Worm (Caenorhabditis elegans) whole organism, young adult: ENCODE results near the gene trcs-2.

Experiments used
- B0019.2 ChIP-seq: fragments of 200-800 bp; sonication (Bioruptor generic); conservative IDR thresholded peaks from 2 replicates; pipeline ENCODE4 v1.3.6; 2022; ENCODE audit warnings: missing genetic modification reagents, missing genetic modification characterization, missing compliant biosample characterization
- B0035.1 ChIP-seq: sonication (generic microtip); optimal IDR thresholded peaks from 2 replicates; lab custom pipeline; 2016; ENCODE audit warnings: missing genetic modification characterization, mild to moderate bottlenecking, missing compliant biosample characterization, missing genotype, missing genetic modification reagents
- B0261.1 ChIP-seq: sonication (generic microtip); optimal IDR thresholded peaks from 2 replicates; lab custom pipeline; 2016; ENCODE audit warnings: mild to moderate bottlenecking, missing genetic modification characterization, moderate library complexity, missing compliant biosample characterization
- B0336.3 ChIP-seq: fragments of 200-800 bp; sonication (Bioruptor generic); IDR thresholded peaks from 2 replicates; pipeline ENCODE4 v1.3.6; 2022; ENCODE audit warnings: missing genetic modification characterization, missing compliant biosample characterization
- C06A6.2 ChIP-seq: fragments of 200-800 bp; sonication (Bioruptor generic); conservative IDR thresholded peaks from 2 replicates; pipeline ENCODE4 v1.3.6; 2022; ENCODE audit warnings: missing genetic modification characterization, missing compliant biosample characterization
- F37B4.10 ChIP-seq: fragments of 200-800 bp; sonication (Bioruptor generic); IDR thresholded peaks from 2 replicates; pipeline ENCODE4 v1.3.6; 2022; ENCODE audit warnings: missing genetic modification characterization, missing compliant biosample characterization
- F55B11.4 ChIP-seq: sonication (generic microtip); optimal IDR thresholded peaks from 2 replicates; lab custom pipeline; 2016; ENCODE audit warnings: missing compliant biosample characterization, missing genetic modification characterization, borderline replicate concordance; ENCODE audit not compliant: insufficient read depth
- K12H6.12 ChIP-seq: fragments of 200-800 bp; sonication (Bioruptor generic); optimal IDR thresholded peaks from 2 replicates; lab custom pipeline; 2018; ENCODE audit warnings: mild to moderate bottlenecking, missing genetic modification characterization, missing compliant biosample characterization
- Y67H2A.10 ChIP-seq: fragments of 200-800 bp; sonication (Bioruptor generic); conservative IDR thresholded peaks from 2 replicates; pipeline ENCODE4 v1.3.6; 2022; ENCODE audit warnings: missing genetic modification reagents, missing genetic modification characterization, missing compliant biosample characterization
- Y79H2A.3 ChIP-seq: fragments of 200-800 bp; sonication (Bioruptor generic); conservative IDR thresholded peaks from 2 replicates; pipeline ENCODE4 v1.3.6; 2022; ENCODE audit warnings: missing genetic modification reagents, missing genetic modification characterization, missing compliant biosample characterization
- Y95B8A.8 ChIP-seq: fragments of 200-800 bp; sonication (Bioruptor generic); IDR thresholded peaks from 2 replicates; pipeline ENCODE4 v1.3.6; 2022; ENCODE audit warnings: missing genetic modification reagents, missing genetic modification characterization, missing compliant biosample characterization
- ZK185.1 ChIP-seq: sonication (generic microtip); optimal IDR thresholded peaks from 2 replicates; lab custom pipeline; 2016; ENCODE audit warnings: mild to moderate bottlenecking, missing genetic modification characterization, missing compliant biosample characterization; ENCODE audit not compliant: poor library complexity, severe bottlenecking
- akir-1 ChIP-seq: fragments of 200-800 bp; sonication (Bioruptor generic); optimal IDR thresholded peaks from 2 replicates; lab custom pipeline; 2018; ENCODE audit warnings: mild to moderate bottlenecking, missing genetic modification characterization, moderate library complexity, missing compliant biosample characterization
- ama-1 ChIP-seq, 3 experiments: fragments of 150-350 bp in 1 of 3; sonication (generic microtip) in 2 of 3; optimal IDR thresholded peaks; 2 replicates each; lab custom pipeline; 2014 to 2018; ENCODE audit warnings: missing biosample characterization in 2 of 3, missing genetic modification characterization in 2 of 3, missing genetic modification reagents in 2 of 3
- aptf-3 ChIP-seq: fragments of 200-800 bp; sonication (Bioruptor generic); IDR thresholded peaks from 2 replicates; pipeline ENCODE4 v1.3.6; 2022; ENCODE audit warnings: missing genetic modification characterization, missing compliant biosample characterization
- attf-5 ChIP-seq: fragments of 200-800 bp; sonication (Bioruptor generic); optimal IDR thresholded peaks from 2 replicates; lab custom pipeline; 2018; ENCODE audit warnings: mild to moderate bottlenecking, missing genetic modification characterization, missing compliant biosample characterization
- bed-2 ChIP-seq: fragments of 200-800 bp; sonication (Bioruptor generic); IDR thresholded peaks from 2 replicates; pipeline ENCODE4 v1.3.6; 2022; ENCODE audit warnings: missing genetic modification reagents, missing genetic modification characterization, missing compliant biosample characterization
- cebp-1 ChIP-seq, 2 experiments: fragments of 200-800 bp in 1 of 2; sonication (Bioruptor generic) in 1 of 2; sonication (generic microtip) in 1 of 2; IDR thresholded peaks in 1 of 2; optimal IDR thresholded peaks in 1 of 2; 2 replicates each; pipeline versions ENCODE4 v1.3.6 to Lab custom; 2017 to 2022; ENCODE audit warnings: missing compliant biosample characterization in 2 of 2, missing genetic modification characterization in 2 of 2, mild to moderate bottlenecking in 1 of 2, missing genetic modification reagents in 1 of 2, moderate library complexity in 1 of 2
- ceh-79 ChIP-seq: sonication (generic microtip); optimal IDR thresholded peaks from 2 replicates; lab custom pipeline; 2017; ENCODE audit warnings: mild to moderate bottlenecking, missing genetic modification characterization, missing compliant biosample characterization
- chd-7 ChIP-seq: sonication (generic microtip); optimal IDR thresholded peaks from 2 replicates; lab custom pipeline; 2016; ENCODE audit warnings: mild to moderate bottlenecking, missing genetic modification characterization, moderate library complexity, missing compliant biosample characterization
- dox-1 ChIP-seq: fragments of 200-800 bp; sonication (Bioruptor generic); IDR thresholded peaks from 2 replicates; pipeline ENCODE4 v1.3.6; 2022; ENCODE audit warnings: missing genetic modification reagents, missing genetic modification characterization, missing compliant biosample characterization
- dpff-1 ChIP-seq: sonication (generic microtip); optimal IDR thresholded peaks from 2 replicates; lab custom pipeline; 2017; ENCODE audit warnings: mild to moderate bottlenecking, missing genetic modification characterization, missing compliant biosample characterization
- egl-18 ChIP-seq: fragments of 200-800 bp; sonication (Bioruptor generic); IDR thresholded peaks from 2 replicates; pipeline ENCODE4 v1.3.6; 2022; ENCODE audit warnings: missing genetic modification reagents, missing genetic modification characterization, missing compliant biosample characterization
- gei-17 ChIP-seq: fragments of 200-800 bp; sonication (Bioruptor generic); optimal IDR thresholded peaks from 2 replicates; lab custom pipeline; 2018; ENCODE audit warnings: mild to moderate bottlenecking, missing genetic modification characterization, missing compliant biosample characterization
- lag-1 ChIP-seq: fragments of 200-800 bp; sonication (Bioruptor generic); IDR thresholded peaks from 2 replicates; pipeline ENCODE4 v1.3.6; 2022; ENCODE audit warnings: missing genetic modification reagents, missing genetic modification characterization, missing compliant biosample characterization
- let-607 ChIP-seq, 2 experiments: fragments of 200-800 bp in 1 of 2; sonication (Bioruptor generic) in 1 of 2; sonication (generic microtip) in 1 of 2; optimal IDR thresholded peaks; 2 replicates each; lab custom pipeline; 2016 to 2018; ENCODE audit warnings: mild to moderate bottlenecking in 2 of 2, missing compliant biosample characterization in 2 of 2, missing genetic modification characterization in 2 of 2, moderate library complexity in 2 of 2, missing genotype in 1 of 2
- madf-6 ChIP-seq: fragments of 200-800 bp; sonication (Bioruptor generic); IDR thresholded peaks from 2 replicates; pipeline ENCODE4 v1.3.6; 2022; ENCODE audit warnings: missing genetic modification reagents, missing genetic modification characterization, missing compliant biosample characterization
- mcd-1 ChIP-seq: fragments of 200-800 bp; sonication (Bioruptor generic); IDR thresholded peaks from 2 replicates; pipeline ENCODE4 v1.3.6; 2022; ENCODE audit warnings: missing genetic modification reagents, missing genetic modification characterization, missing compliant biosample characterization
- mel-28 ChIP-seq: sonication (generic microtip); optimal IDR thresholded peaks from 2 replicates; lab custom pipeline; 2016; ENCODE audit warnings: borderline replicate concordance, mild to moderate bottlenecking, missing genetic modification characterization, missing compliant biosample characterization
- mes-4 ChIP-seq: sonication (generic microtip); optimal IDR thresholded peaks from 2 replicates; lab custom pipeline; 2016; ENCODE audit warnings: missing genotype, missing genetic modification characterization, missing compliant biosample characterization
- nfya-2 ChIP-seq: fragments of 200-800 bp; sonication (Bioruptor generic); IDR thresholded peaks from 2 replicates; pipeline ENCODE4 v1.3.6; 2022; ENCODE audit warnings: missing genetic modification reagents, missing genetic modification characterization, missing compliant biosample characterization
- nhr-179 ChIP-seq: sonication (generic microtip); optimal IDR thresholded peaks from 2 replicates; lab custom pipeline; 2016; ENCODE audit warnings: mild to moderate bottlenecking, missing genetic modification characterization, missing compliant biosample characterization
- nhr-27 ChIP-seq: fragments of 200-800 bp; sonication (Bioruptor generic); optimal IDR thresholded peaks from 2 replicates; lab custom pipeline; 2018; ENCODE audit warnings: mild to moderate bottlenecking, missing genetic modification characterization, moderate library complexity, missing compliant biosample characterization
- pha-4 ChIP-seq: fragments of 150-350 bp; sonication (generic microtip); optimal IDR thresholded peaks from 2 replicates; lab custom pipeline; 2014; ENCODE audit warnings: missing biosample characterization, missing genetic modification reagents, missing genetic modification characterization
- sea-2 ChIP-seq: fragments of 200-800 bp; sonication (Bioruptor generic); IDR thresholded peaks from 2 replicates; pipeline ENCODE4 v1.3.6; 2022; ENCODE audit warnings: missing genetic modification characterization, missing compliant biosample characterization
- snpc-4 ChIP-seq, 5 experiments: fragments of 150-350 bp in 1 of 5; sonication (generic microtip) in 4 of 5; optimal IDR thresholded peaks; 2 replicates each; lab custom pipeline; 2014 to 2018; ENCODE audit warnings: missing genetic modification characterization in 5 of 5, missing biosample characterization in 3 of 5, antibody characterized with exemption in 2 of 5, mild to moderate bottlenecking in 2 of 5, missing compliant biosample characterization in 2 of 5, missing genotype in 2 of 5, moderate library complexity in 2 of 5, missing genetic modification reagents in 1 of 5
- sptf-2 ChIP-seq: fragments of 200-800 bp; sonication (Bioruptor generic); optimal IDR thresholded peaks from 2 replicates; lab custom pipeline; 2018; ENCODE audit warnings: mild to moderate bottlenecking, missing genetic modification characterization, missing compliant biosample characterization
- tlf-1 ChIP-seq: fragments of 200-800 bp; sonication (Bioruptor generic); optimal IDR thresholded peaks from 2 replicates; lab custom pipeline; 2018; ENCODE audit warnings: mild to moderate bottlenecking, missing genetic modification characterization, missing compliant biosample characterization
- unc-130 ChIP-seq: sonication (generic microtip); optimal IDR thresholded peaks from 2 replicates; lab custom pipeline; 2016; ENCODE audit warnings: missing genetic modification reagents, missing genetic modification characterization, missing compliant biosample characterization
- zfh-2 ChIP-seq: fragments of 200-800 bp; sonication (Bioruptor generic); conservative IDR thresholded peaks from 2 replicates; pipeline ENCODE4 v1.3.6; 2022; ENCODE audit warnings: missing genetic modification reagents, missing genetic modification characterization, missing compliant biosample characterization
- zim-3 ChIP-seq: sonication (generic microtip); optimal IDR thresholded peaks from 2 replicates; lab custom pipeline; 2017; ENCODE audit warnings: mild to moderate bottlenecking, missing genetic modification characterization, moderate library complexity, missing compliant biosample characterization
- ztf-18 ChIP-seq: sonication (generic microtip); optimal IDR thresholded peaks from 2 replicates; lab custom pipeline; 2016; ENCODE audit warnings: missing genotype, mild to moderate bottlenecking, missing genetic modification characterization, missing compliant biosample characterization
- ztf-28 ChIP-seq: fragments of 200-800 bp; sonication (Bioruptor generic); IDR thresholded peaks from 2 replicates; pipeline ENCODE4 v1.3.6; 2022; ENCODE audit warnings: missing genetic modification reagents, missing genetic modification characterization, missing compliant biosample characterization
- ztf-3 ChIP-seq: fragments of 200-800 bp; sonication (Bioruptor generic); optimal IDR thresholded peaks from 2 replicates; lab custom pipeline; 2018; ENCODE audit warnings: mild to moderate bottlenecking, missing genetic modification characterization, missing compliant biosample characterization

The trcs-2 gene

ce11 chrII:8743379-8744173 lies 21.3 kb downstream of the trcs-2 start, which contains the start of gene mak-1 (continued):
- TF ChIP-seq sea-2 = no peak
- no peak for TF ChIP-seq dox-1 (GFP tag; lab: Robert Waterston, UW)
- no peak for TF ChIP-seq ztf-28
- TF ChIP-seq Y79H2A.3 (GFP tag; lab: Robert Waterston, UW) = no peak
- no peak for TF ChIP-seq ztf-3 (GFP tag; lab: Kevin White, UChicago)
- TF ChIP-seq C06A6.2 = peak; percentile 32; the same call in 1 of the 2 replicates
- no peak; the same call in 1 of the 2 replicates for TF ChIP-seq Y95B8A.8
- no peak for TF ChIP-seq lag-1
- TF ChIP-seq mcd-1 (GFP tag; lab: Robert Waterston, UW) = no peak
- TF ChIP-seq aptf-3 (GFP tag; lab: Robert Waterston, UW) = no peak
- no peak for TF ChIP-seq tlf-1 (GFP tag; lab: Kevin White, UChicago)
- no peak for TF ChIP-seq Y67H2A.10
- no peak for TF ChIP-seq nhr-179
- no peak for TF ChIP-seq B0035.1
- TF ChIP-seq B0336.3 = no peak
- TF ChIP-seq egl-18 (GFP tag; lab: Robert Waterston, UW) = no peak
- TF ChIP-seq zim-3 = no peak
- TF ChIP-seq ama-1 (optimal IDR thresholded peaks at IDR 0.05; lab: Kevin White, UChicago) = peak; percentile 87
- TF ChIP-seq ama-1 (GFP tag; optimal IDR thresholded peaks at IDR 0.05; lab: Kevin White, UChicago) = no peak
- TF ChIP-seq gei-17 (GFP tag; lab: Kevin White, UChicago) = no peak
- TF ChIP-seq snpc-4 (GFP tag; optimal IDR thresholded peaks at IDR 0.05; lab: Kevin White, UChicago) = no peak
- no peak for TF ChIP-seq snpc-4 (tag; optimal IDR thresholded peaks at IDR 0.05; lab: Kevin White, UChicago)
- no peak for TF ChIP-seq zfh-2 (GFP tag; lab: Robert Waterston, UW)
- no peak for TF ChIP-seq sptf-2
- no peak for TF ChIP-seq dpff-1 (tag; lab: Kevin White, UChicago)
- no peak for TF ChIP-seq B0019.2 (GFP tag; lab: Robert Waterston, UW)
- no peak for TF ChIP-seq ztf-18 (tag; lab: Kevin White, UChicago)
- TF ChIP-seq ZK185.1 (tag; lab: Kevin White, UChicago) = no peak
- TF ChIP-seq B0261.1 = no peak
- TF ChIP-seq nhr-27 = no peak
- no peak for TF ChIP-seq akir-1 (GFP tag; lab: Kevin White, UChicago)
- TF ChIP-seq F37B4.10 (GFP tag; lab: Robert Waterston, UW) = no peak
- no peak for TF ChIP-seq mes-4
- TF ChIP-seq F55B11.4 = no peak
- peak in 1 of 2 experiments; percentile 29 for TF ChIP-seq let-607 (tag; optimal IDR thresholded peaks at IDR 0.05; lab: Kevin White, UChicago)

ce11 chrII:8744555-8745448 lies 22.5 kb downstream of the trcs-2 start:
- TF ChIP-seq ceh-79 (tag; lab: Kevin White, UChicago) (peak; percentile 44), K12H6.12 (tag; lab: Kevin White, UChicago) (peak; percentile 44), unc-130 (GFP tag; lab: Kevin White, UChicago) (no peak), sea-2 (0 out of 2 replicates have a peak, but pooled peaks have one; percentile 23), nfya-2 (GFP tag; lab: Robert Waterston, UW) (no peak), pha-4 (tag; lab: Kevin White, UChicago) (no peak), bed-2 (GFP tag; lab: Robert Waterston, UW) (no peak), ztf-28 (no peak), madf-6 (GFP tag; lab: Robert Waterston, UW) (peak; percentile 44; the same call in 1 of the 2 replicates), attf-5 (GFP tag; lab: Kevin White, UChicago) (no peak), ama-1 (optimal IDR thresholded peaks at IDR 0.05; lab: Kevin White, UChicago) (peak; percentile 91), ama-1 (GFP tag; optimal IDR thresholded peaks at IDR 0.05; lab: Kevin White, UChicago) (no peak), B0261.1 (no peak), mel-28 (tag; lab: Kevin White, UChicago) (no peak), chd-7 (tag; lab: Kevin White, UChicago) (no peak), tlf-1 (GFP tag; lab: Kevin White, UChicago) (no peak), cebp-1 (GFP tag; IDR thresholded peaks at IDR 0.05; lab: Robert Waterston, UW) (peak; percentile 7; the same call in 1 of the 2 replicates), cebp-1 (tag; optimal IDR thresholded peaks at IDR 0.05; lab: Kevin White, UChicago) (peak; percentile 39)
